Worm (Caenorhabditis elegans) whole organism, L3 larva: ENCODE data around the gene Y71H2AM.12.

Source experiments
- ZK546.5 ChIP-seq: sonication (generic microtip); optimal IDR thresholded peaks from 2 replicates; lab custom pipeline; 2017; ENCODE audit warnings: missing biosample characterization, missing genetic modification characterization
- ama-1 ChIP-seq: fragments of 150-350 bp; optimal IDR thresholded peaks from 2 replicates; lab custom pipeline; 2018
- ceh-16 ChIP-seq: sonication (generic microtip); optimal IDR thresholded peaks from 2 replicates; lab custom pipeline; 2017; ENCODE audit warnings: missing biosample characterization, missing genetic modification characterization
- ceh-82 ChIP-seq: fragments of 150-350 bp; optimal IDR thresholded peaks from 2 replicates; lab custom pipeline; 2014; ENCODE audit warnings: missing biosample characterization, missing genetic modification characterization
- daf-12 ChIP-seq: fragments of 150-350 bp; optimal IDR thresholded peaks from 2 replicates; lab custom pipeline; 2014; ENCODE audit warnings: missing biosample characterization, missing genetic modification reagents, missing genetic modification characterization
- elt-1 ChIP-seq: fragments of 150-350 bp; optimal IDR thresholded peaks from 2 replicates; lab custom pipeline; 2014; ENCODE audit warnings: missing biosample characterization, missing genetic modification characterization
- elt-2 ChIP-seq: sonication (generic microtip); optimal IDR thresholded peaks from 2 replicates; lab custom pipeline; 2016; ENCODE audit warnings: missing genetic modification reagents, mild to moderate bottlenecking, missing genetic modification characterization, missing compliant biosample characterization
- fkh-10 ChIP-seq: sonication (generic microtip); optimal IDR thresholded peaks from 2 replicates; lab custom pipeline; 2017; ENCODE audit warnings: missing biosample characterization, missing genetic modification reagents, missing genetic modification characterization
- nhr-11 ChIP-seq: fragments of 150-350 bp; optimal IDR thresholded peaks from 2 replicates; lab custom pipeline; 2014; ENCODE audit warnings: missing biosample characterization, missing genetic modification characterization
- nhr-12 ChIP-seq: fragments of 150-350 bp; optimal IDR thresholded peaks from 2 replicates; lab custom pipeline; 2014; ENCODE audit warnings: missing biosample characterization, missing genetic modification characterization
- nhr-237 ChIP-seq: fragments of 150-350 bp; optimal IDR thresholded peaks from 2 replicates; lab custom pipeline; 2014; ENCODE audit warnings: missing biosample characterization, missing genetic modification characterization
- nhr-25 ChIP-seq: sonication (generic microtip); optimal IDR thresholded peaks from 2 replicates; lab custom pipeline; 2017; ENCODE audit warnings: missing biosample characterization, missing genetic modification characterization
- snpc-4 ChIP-seq: fragments of 150-350 bp; optimal IDR thresholded peaks from 2 replicates; lab custom pipeline; 2014; ENCODE audit warnings: missing biosample characterization, missing genetic modification characterization
- zag-1 ChIP-seq: fragments of 150-350 bp; optimal IDR thresholded peaks from 2 replicates; lab custom pipeline; 2014; ENCODE audit warnings: missing biosample characterization, missing genetic modification characterization

ce11 chrIII:2780793-2781192, 46.9 kb upstream of the Y71H2AM.12 start, which contains the start of gene Y71H2AM.6:
- TF ChIP-seq nhr-237 (tag; lab: Kevin White, UChicago), result no peak
- no peak for TF ChIP-seq fkh-10
- peak; percentile 19 for TF ChIP-seq snpc-4 (tag; lab: Kevin White, UChicago)
- TF ChIP-seq zag-1 (tag; lab: Kevin White, UChicago), result no peak
- TF ChIP-seq elt-1 (tag; lab: Kevin White, UChicago), result no peak
- no peak for TF ChIP-seq ceh-16
- TF ChIP-seq ama-1 (lab: Kevin White, UChicago), result no peak
- TF ChIP-seq ZK546.5 (tag; lab: Kevin White, UChicago), result no peak
- TF ChIP-seq nhr-25, result no peak
- no peak for TF ChIP-seq ceh-82 (tag; lab: Kevin White, UChicago)
- no peak for TF ChIP-seq daf-12 (tag; lab: Kevin White, UChicago)
- no peak for TF ChIP-seq nhr-12 (tag; lab: Kevin White, UChicago)
- TF ChIP-seq nhr-11 (tag; lab: Kevin White, UChicago), result no peak
- peak; percentile 1 for TF ChIP-seq elt-2 (tag; lab: Kevin White, UChicago)
